In the genomic region with DNA sequence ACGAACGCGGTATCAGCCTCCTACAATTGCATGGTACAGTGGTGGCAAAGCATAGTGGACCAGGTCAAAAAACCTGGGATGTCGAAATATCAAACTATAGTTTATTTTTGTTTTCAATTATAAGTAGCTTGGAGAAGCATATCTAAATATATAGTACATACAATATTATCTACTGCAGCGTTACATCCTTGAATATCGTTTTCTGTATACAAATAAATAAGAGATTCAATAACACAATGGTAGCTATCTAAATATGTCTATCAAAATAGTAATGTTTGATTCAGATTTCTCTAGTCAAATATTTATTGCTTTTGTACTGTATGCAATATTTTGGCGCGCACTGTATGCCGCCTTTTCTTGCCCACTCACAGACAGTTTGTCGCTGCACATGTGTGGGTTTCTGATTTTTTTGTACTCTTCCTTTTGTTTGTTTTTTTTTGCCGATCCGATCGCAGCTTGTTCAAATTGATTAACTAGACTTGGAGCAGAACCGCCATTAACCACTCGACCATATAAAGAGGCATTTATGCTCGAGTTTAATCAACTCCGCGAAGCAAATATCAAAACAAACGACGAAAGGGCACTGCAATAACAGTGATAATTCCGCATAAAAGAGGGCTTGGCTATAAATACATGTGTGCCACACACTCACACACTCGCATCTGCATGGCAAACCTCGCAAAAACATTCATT, we compare ENCODE assay signal across 2 fruit fly cellular contexts.
A peak's percentile ranks its signal among the peaks of the same experiment; 100 is the strongest.
TF ChIP-seq lines count a peak whose summit lies in the region.

No protein-coding gene starts in this region.

TF ChIP-seq in whole organism, embryonic, 481 proteins besides CTCF, POLR2A, EP300 and RAD21 (continued from another document and continues in another):
- TF ChIP-seq CG8089 (GFP tag; optimal IDR thresholded peaks at IDR 0.05; lab: Kevin White, UChicago), result peak; percentile 83
- peak; percentile 91 for TF ChIP-seq CG5245 (GFP tag; optimal IDR thresholded peaks at IDR 0.05; lab: Kevin White, UChicago)
- TF ChIP-seq CkIIα-i1 (GFP tag; IDR thresholded peaks at IDR 0.05; lab: Robert Waterston, UW), result peak; percentile 63; the same call in 1 of the 2 replicates
- peak; percentile 92 for TF ChIP-seq Blimp-1 (GFP tag; optimal IDR thresholded peaks at IDR 0.05; lab: Kevin White, UChicago)
- peak; percentile 44 to 60 for TF ChIP-seq insv (GFP tag; optimal IDR thresholded peaks at IDR 0.05; lab: Kevin White, UChicago)
- peak; percentile 90; the same call in 1 of the 2 replicates for TF ChIP-seq sim (GFP tag; IDR thresholded peaks at IDR 0.05; lab: Robert Waterston, UW)
- TF ChIP-seq slbo (GFP tag; IDR thresholded peaks at IDR 0.05; lab: Robert Waterston, UW), result peak; percentile 93
- peak; percentile 73 for TF ChIP-seq ab (GFP tag; optimal IDR thresholded peaks at IDR 0.05; lab: Kevin White, UChicago)
- no peak for TF ChIP-seq Lpt (GFP tag; optimal IDR thresholded peaks at IDR 0.05; lab: Kevin White, UChicago)
- TF ChIP-seq Side (GFP tag; optimal IDR thresholded peaks at IDR 0.05; lab: Kevin White, UChicago), result peak; percentile 82
- no peak for TF ChIP-seq Neu2 (GFP tag; optimal IDR thresholded peaks at IDR 0.05; lab: Kevin White, UChicago; ENCODE audit: borderline replicate concordance)
- TF ChIP-seq shn (GFP tag; optimal IDR thresholded peaks at IDR 0.05; lab: Kevin White, UChicago), result peak; percentile 83
- TF ChIP-seq so (GFP tag; IDR thresholded peaks at IDR 0.05; lab: Robert Waterston, UW), result peak; percentile 96
- peak; percentile 82 for TF ChIP-seq CG4730 (GFP tag; IDR thresholded peaks at IDR 0.05; lab: Robert Waterston, UW)
- peak; percentile 94 for TF ChIP-seq CG15601 (tag; optimal IDR thresholded peaks at IDR 0.05; lab: Kevin White, UChicago)
- TF ChIP-seq Sin3A (optimal IDR thresholded peaks at IDR 0.05; lab: Kevin White, UChicago), result no peak
- TF ChIP-seq pfk (GFP tag; optimal IDR thresholded peaks at IDR 0.05; lab: Kevin White, UChicago), result no peak
- TF ChIP-seq CG6272 (GFP tag; IDR thresholded peaks at IDR 0.05; lab: Robert Waterston, UW), result peak; percentile 82
- peak; percentile 91 for TF ChIP-seq CG4328 (GFP tag; optimal IDR thresholded peaks at IDR 0.05; lab: Kevin White, UChicago)
- TF ChIP-seq CG1024 (GFP tag; IDR thresholded peaks at IDR 0.05; lab: Robert Waterston, UW), result peak; percentile 69
- peak; percentile 88 for TF ChIP-seq row (GFP tag; IDR thresholded peaks at IDR 0.05; lab: Robert Waterston, UW)
- peak; percentile 96 for TF ChIP-seq vvl (GFP tag; IDR thresholded peaks at IDR 0.05; lab: Robert Waterston, UW)
- peak; percentile 92 for TF ChIP-seq Vsx1 (GFP tag; optimal IDR thresholded peaks at IDR 0.05; lab: Kevin White, UChicago)
- peak; percentile 86 for TF ChIP-seq jing (GFP tag; optimal IDR thresholded peaks at IDR 0.05; lab: Kevin White, UChicago)
- no peak for TF ChIP-seq eve (GFP tag; optimal IDR thresholded peaks at IDR 0.05; lab: Kevin White, UChicago)
- no peak for TF ChIP-seq CG15479 (GFP tag; optimal IDR thresholded peaks at IDR 0.05; lab: Kevin White, UChicago)
- peak; percentile 25 for TF ChIP-seq Myb (GFP tag; optimal IDR thresholded peaks at IDR 0.05; lab: Kevin White, UChicago)
- peak; percentile 42; the same call in 1 of the 3 replicates for TF ChIP-seq sr (GFP tag; IDR thresholded peaks at IDR 0.05; lab: Robert Waterston, UW)
- TF ChIP-seq sd (tag; optimal IDR thresholded peaks at IDR 0.05; lab: Kevin White, UChicago), result peak; percentile 85
- TF ChIP-seq HLH4C (GFP tag; IDR thresholded peaks at IDR 0.05; lab: Robert Waterston, UW; ENCODE audit: partially characterized antibody), result no peak
- TF ChIP-seq HHEX (GFP tag; optimal IDR thresholded peaks at IDR 0.05; lab: Kevin White, UChicago), result peak; percentile 94
- peak; percentile 96 for TF ChIP-seq Sox102F (GFP tag; optimal IDR thresholded peaks at IDR 0.05; lab: Kevin White, UChicago)
- no peak for TF ChIP-seq Gsc (GFP tag; IDR thresholded peaks at IDR 0.05; lab: Robert Waterston, UW)
- TF ChIP-seq CG10959 (GFP tag; IDR thresholded peaks at IDR 0.05; lab: Robert Waterston, UW), result peak; percentile 77
- peak; percentile 97 for TF ChIP-seq CG10979 (tag; optimal IDR thresholded peaks at IDR 0.05; lab: Kevin White, UChicago)
- TF ChIP-seq CG11696 (GFP tag; IDR thresholded peaks at IDR 0.05; lab: Robert Waterston, UW), result peak; percentile 84
- TF ChIP-seq HLH54F (GFP tag; optimal IDR thresholded peaks at IDR 0.05; lab: Kevin White, UChicago), result peak; percentile 86
- TF ChIP-seq sisA (GFP tag; IDR thresholded peaks at IDR 0.05; lab: Robert Waterston, UW), result peak; percentile 89
- TF ChIP-seq gsb-n (tag; optimal IDR thresholded peaks at IDR 0.05; lab: Kevin White, UChicago), result peak; percentile 95
- TF ChIP-seq cad (GFP tag; optimal IDR thresholded peaks at IDR 0.05; lab: Kevin White, UChicago), result no peak
- TF ChIP-seq Deaf1 (tag; optimal IDR thresholded peaks at IDR 0.05; lab: Kevin White, UChicago), result peak; percentile 80
- peak; percentile 85 for TF ChIP-seq ssp (GFP tag; IDR thresholded peaks at IDR 0.05; lab: Robert Waterston, UW)
- TF ChIP-seq dan (GFP tag; IDR thresholded peaks at IDR 0.05; lab: Robert Waterston, UW), result 0 out of 2 replicates have a peak, but pooled peaks have one; percentile 35
- peak; percentile 93 for TF ChIP-seq CG4820 (GFP tag; optimal IDR thresholded peaks at IDR 0.05; lab: Kevin White, UChicago)
- TF ChIP-seq sug (tag; optimal IDR thresholded peaks at IDR 0.05; lab: Kevin White, UChicago), result peak; percentile 86
- peak; percentile 68 for TF ChIP-seq repo (GFP tag; optimal IDR thresholded peaks at IDR 0.05; lab: Kevin White, UChicago)
- peak; percentile 87 for TF ChIP-seq CG9609 (GFP tag; optimal IDR thresholded peaks at IDR 0.05; lab: Kevin White, UChicago)
- peak; percentile 92 for TF ChIP-seq CG14441 (GFP tag; IDR thresholded peaks at IDR 0.05; lab: Robert Waterston, UW)
- peak; percentile 92 for TF ChIP-seq danr (GFP tag; IDR thresholded peaks at IDR 0.05; lab: Robert Waterston, UW)
- TF ChIP-seq Elba2 (GFP tag; optimal IDR thresholded peaks at IDR 0.05; lab: Kevin White, UChicago), result peak; percentile 39
- peak; percentile 86 for TF ChIP-seq zfh2 (GFP tag; optimal IDR thresholded peaks at IDR 0.05; lab: Kevin White, UChicago)
- peak; percentile 70 for TF ChIP-seq CG7928 (GFP tag; optimal IDR thresholded peaks at IDR 0.05; lab: Kevin White, UChicago)
- peak; percentile 89 for TF ChIP-seq Mes4 (GFP tag; optimal IDR thresholded peaks at IDR 0.05; lab: Kevin White, UChicago)
- peak; percentile 96 for TF ChIP-seq Drgx (GFP tag; IDR thresholded peaks at IDR 0.05; lab: Robert Waterston, UW)
- peak; percentile 95 for TF ChIP-seq run (tag; optimal IDR thresholded peaks at IDR 0.05; lab: Kevin White, UChicago)
- peak; percentile 94 for TF ChIP-seq CG1233 (GFP tag; optimal IDR thresholded peaks at IDR 0.05; lab: Kevin White, UChicago)
- TF ChIP-seq bigmax (GFP tag; optimal IDR thresholded peaks at IDR 0.05; lab: Kevin White, UChicago), result no peak
- TF ChIP-seq CG3838 (GFP tag; optimal IDR thresholded peaks at IDR 0.05; lab: Kevin White, UChicago), result peak; percentile 90
- peak; percentile 87 for TF ChIP-seq pnt (GFP tag; optimal IDR thresholded peaks at IDR 0.05; lab: Kevin White, UChicago)
- no peak for TF ChIP-seq tna (GFP tag; IDR thresholded peaks at IDR 0.05; lab: Robert Waterston, UW; ENCODE audit: partially characterized antibody)
- TF ChIP-seq nau (GFP tag; optimal IDR thresholded peaks at IDR 0.05; lab: Kevin White, UChicago), result peak; percentile 97

TF ChIP-seq in whole organism, prepupa, 60 proteins besides CTCF, POLR2A, EP300 and RAD21 (continued from another document):
- peak; percentile 98 for TF ChIP-seq CG15336 (GFP tag; IDR thresholded peaks at IDR 0.05; lab: Robert Waterston, UW)
- peak; percentile 86 to 99 for TF ChIP-seq salr (GFP tag; optimal IDR thresholded peaks at IDR 0.05; lab: Kevin White, UChicago)
- TF ChIP-seq Eip93F (GFP tag; optimal IDR thresholded peaks at IDR 0.05; lab: Kevin White, UChicago), result peak; percentile 93
- TF ChIP-seq dsx (GFP tag; optimal IDR thresholded peaks at IDR 0.05; lab: Kevin White, UChicago; ENCODE audit: poor library complexity, severe bottlenecking), result peak; percentile 95
- peak; percentile 95 for TF ChIP-seq Sox102F (GFP tag; optimal IDR thresholded peaks at IDR 0.05; lab: Kevin White, UChicago)
- peak; percentile 94 for TF ChIP-seq Sox15 (GFP tag; optimal IDR thresholded peaks at IDR 0.05; lab: Kevin White, UChicago)
- peak; percentile 97 for TF ChIP-seq fd59A (GFP tag; optimal IDR thresholded peaks at IDR 0.05; lab: Kevin White, UChicago)
- TF ChIP-seq CG16779 (tag; optimal IDR thresholded peaks at IDR 0.05; lab: Kevin White, UChicago), result peak; percentile 97
- TF ChIP-seq fd85E (GFP tag; optimal IDR thresholded peaks at IDR 0.05; lab: Kevin White, UChicago), result peak; percentile 94
- TF ChIP-seq achi (GFP tag; optimal IDR thresholded peaks at IDR 0.05; lab: Kevin White, UChicago), result peak; percentile 98
- peak; percentile 67 for TF ChIP-seq fkh (GFP tag; optimal IDR thresholded peaks at IDR 0.05; lab: Kevin White, UChicago)
- TF ChIP-seq CG31627 (GFP tag; optimal IDR thresholded peaks at IDR 0.05; lab: Kevin White, UChicago), result peak; percentile 96
TF ChIP-seq in whole organism, prepupa: peak in this region for 60.
